Worm (Caenorhabditis elegans): ENCODE data around the gene F59F5.4.

DNA sequence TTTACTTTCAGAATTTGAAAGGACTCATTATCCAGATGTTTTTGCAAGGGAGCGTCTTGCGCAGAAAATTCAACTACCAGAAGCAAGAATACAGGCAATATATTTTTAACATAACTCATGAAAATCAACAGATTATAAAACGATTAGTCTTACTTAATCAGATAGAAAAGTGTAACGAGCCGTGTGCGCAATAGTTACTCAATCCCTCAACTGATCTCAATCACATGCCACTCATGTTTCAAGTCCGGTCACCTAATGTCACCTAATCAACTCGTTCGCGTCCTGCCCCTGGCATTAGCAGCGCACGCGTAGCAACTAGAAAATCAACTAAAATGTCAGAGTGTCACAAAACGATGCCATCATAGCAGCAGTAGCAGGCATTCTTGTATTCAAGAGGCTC is 26.2 kb upstream of the F59F5.4 start:
- TF ChIP-seq T22C8.4 (GFP tag; IDR thresholded peaks at IDR 0.05), result no peak
- no peak for TF ChIP-seq tab-1 (GFP tag; IDR thresholded peaks at IDR 0.05)
- TF ChIP-seq flt-1 (GFP tag; IDR thresholded peaks at IDR 0.05), result no peak
- TF ChIP-seq klf-2 (GFP tag; conservative IDR thresholded peaks at IDR 0.05), result no peak

All from whole organism, midembryonic.